Fruit fly (Drosophila melanogaster) whole organism, embryonic: ENCODE results near the gene Rdh.
A peak's percentile ranks its signal among the peaks of the same experiment; 100 is the strongest.

Experiments used
- Antp ChIP-seq: fragments of 200-800 bp; sonication (Bioruptor generic); optimal IDR thresholded peaks from 3 replicates; lab custom pipeline; 2016; ENCODE audit warnings: missing biosample characterization, missing genetic modification characterization
- Awh ChIP-seq: fragments of 200-800 bp; sonication (Bioruptor generic); IDR thresholded peaks from 2 replicates; pipeline ENCODE4, ENCODE4 v1.3.6; 2022; ENCODE audit warnings: missing biosample characterization, missing genetic modification characterization
- B-H2 ChIP-seq: fragments of 200-800 bp; sonication (Bioruptor generic); optimal IDR thresholded peaks from 2 replicates; lab custom pipeline; 2018; ENCODE audit warnings: missing biosample characterization, mild to moderate bottlenecking, missing genetic modification characterization
- CG10267 ChIP-seq: fragments of 200-800 bp; sonication (Bioruptor generic); optimal IDR thresholded peaks from 2 replicates; lab custom pipeline; 2018; ENCODE audit warnings: missing biosample characterization, mild to moderate bottlenecking, missing genetic modification characterization, moderate library complexity
- CG10565 ChIP-seq: fragments of 200-800 bp; sonication (Bioruptor generic); optimal IDR thresholded peaks from 3 replicates; lab custom pipeline; 2016; ENCODE audit warnings: missing biosample characterization, mild to moderate bottlenecking, missing genetic modification characterization
- CG10959 ChIP-seq: fragments of 200-800 bp; sonication (Bioruptor generic); IDR thresholded peaks from 2 replicates; pipeline ENCODE4 v1.3.6; 2022; ENCODE audit warnings: missing biosample characterization, missing genetic modification characterization
- CG11560 ChIP-seq: fragments of 200-800 bp; sonication (Bioruptor generic); IDR thresholded peaks from 3 replicates; pipeline ENCODE4 v1.3.6; 2022; ENCODE audit warnings: missing biosample characterization, missing genetic modification characterization
- CG1233 ChIP-seq: fragments of 200-800 bp; sonication (Bioruptor generic); optimal IDR thresholded peaks from 4 replicates; lab custom pipeline; 2018; ENCODE audit warnings: missing biosample characterization, mild to moderate bottlenecking, missing genetic modification characterization
- CG12391 ChIP-seq: fragments of 200-800 bp; sonication (Bioruptor generic); optimal IDR thresholded peaks from 3 replicates; lab custom pipeline; 2018; ENCODE audit warnings: missing biosample characterization, mild to moderate bottlenecking, missing genetic modification characterization, moderate library complexity
- CG12769 ChIP-seq: fragments of 200-800 bp; sonication (Bioruptor generic); optimal IDR thresholded peaks from 2 replicates; lab custom pipeline; 2019; ENCODE audit warnings: missing biosample characterization, mild to moderate bottlenecking, missing genetic modification characterization, moderate library complexity
- CG12942 ChIP-seq: fragments of 200-800 bp; sonication (Bioruptor generic); optimal IDR thresholded peaks from 3 replicates; lab custom pipeline; 2016; ENCODE audit warnings: missing biosample characterization, missing genetic modification characterization
- CG16779 ChIP-seq: fragments of 200-800 bp; sonication (Bioruptor generic); IDR thresholded peaks from 2 replicates; pipeline ENCODE4 v1.3.6; 2022; ENCODE audit warnings: missing biosample characterization, missing genetic modification characterization
- CG17568 ChIP-seq: fragments of 200-800 bp; sonication (Bioruptor generic); optimal IDR thresholded peaks from 2 replicates; lab custom pipeline; 2018; ENCODE audit warnings: missing biosample characterization, mild to moderate bottlenecking, missing genetic modification characterization, moderate library complexity
- CG31224 ChIP-seq: fragments of 200-800 bp; sonication (Bioruptor generic); IDR thresholded peaks from 2 replicates; pipeline ENCODE4 v1.3.6; 2022; ENCODE audit warnings: missing biosample characterization, missing genetic modification characterization
- CG5953 ChIP-seq: fragments of 200-800 bp; sonication (Bioruptor generic); IDR thresholded peaks from 2 replicates; pipeline ENCODE4 v1.3.6; 2022; ENCODE audit warnings: missing biosample characterization, missing genetic modification characterization
- CG6175 ChIP-seq: fragments of 200-800 bp; sonication (Bioruptor generic); IDR thresholded peaks from 3 replicates; pipeline ENCODE4 v1.3.6; 2022; ENCODE audit warnings: missing biosample characterization, missing genetic modification characterization
- CG9817 ChIP-seq: fragments of 200-800 bp; sonication (Bioruptor generic); optimal IDR thresholded peaks from 2 replicates; lab custom pipeline; 2018; ENCODE audit warnings: missing biosample characterization, mild to moderate bottlenecking, missing genetic modification characterization, moderate library complexity
- CTCF ChIP-seq: fragments of 200-800 bp; sonication (Bioruptor generic); optimal IDR thresholded peaks from 2 replicates; lab custom pipeline; 2017; ENCODE audit warnings: missing biosample characterization, mild to moderate bottlenecking, missing genetic modification characterization, moderate library complexity
- CoRest ChIP-seq: fragments of 200-800 bp; sonication (Bioruptor generic); optimal IDR thresholded peaks from 3 replicates; lab custom pipeline; 2018; ENCODE audit warnings: missing biosample characterization, mild to moderate bottlenecking, missing genetic modification characterization, moderate library complexity
- D ChIP-seq, 2 experiments: fragments of 200-800 bp in 1 of 2; fragments of >200 bp in 1 of 2; sonication (Bioruptor generic) in 1 of 2; optimal IDR thresholded peaks; 2 replicates in 1 of 2; 3 replicates in 1 of 2; lab custom pipeline; 2017; ENCODE audit warnings: mild to moderate bottlenecking in 1 of 2, missing biosample characterization in 1 of 2, missing genetic modification characterization in 1 of 2, missing genetic modification reagents in 1 of 2
- Dip3 ChIP-seq: fragments of 200-800 bp; sonication (Bioruptor generic); optimal IDR thresholded peaks from 3 replicates; lab custom pipeline; 2016; ENCODE audit warnings: missing biosample characterization, missing genetic modification characterization
- Dp ChIP-seq: fragments of 200-800 bp; sonication (Bioruptor generic); optimal IDR thresholded peaks from 2 replicates; lab custom pipeline; 2018; ENCODE audit warnings: missing biosample characterization, mild to moderate bottlenecking, missing genetic modification characterization, moderate library complexity
- Eip74EF ChIP-seq, 2 experiments: fragments of 200-800 bp in 1 of 2; fragments of >200 bp in 1 of 2; sonication (Bioruptor generic) in 1 of 2; optimal IDR thresholded peaks; 2 replicates each; lab custom pipeline; 2017 to 2019; ENCODE audit warnings: missing biosample characterization in 2 of 2, missing genetic modification characterization in 2 of 2, mild to moderate bottlenecking in 1 of 2, moderate library complexity in 1 of 2
- Elba2 ChIP-seq: fragments of 200-800 bp; sonication (Bioruptor generic); optimal IDR thresholded peaks from 3 replicates; lab custom pipeline; 2016; ENCODE audit warnings: missing biosample characterization, missing genetic modification characterization
- GATAe ChIP-seq: fragments of 200-800 bp; sonication (Bioruptor generic); conservative IDR thresholded peaks from 2 replicates; pipeline ENCODE4 v1.3.6; 2022; ENCODE audit warnings: missing biosample characterization, missing genetic modification characterization
- HHEX ChIP-seq: fragments of 200-800 bp; sonication (Bioruptor generic); optimal IDR thresholded peaks from 3 replicates; lab custom pipeline; 2017; ENCODE audit warnings: missing biosample characterization, mild to moderate bottlenecking, missing genetic modification characterization, missing genetic modification reagents
- HLH4C ChIP-seq: fragments of 200-800 bp; sonication (Bioruptor generic); IDR thresholded peaks from 3 replicates; pipeline ENCODE4 v1.3.6; 2022; ENCODE audit warnings: missing biosample characterization, missing genetic modification characterization; ENCODE audit not compliant: partially characterized antibody
- HLHmδ ChIP-seq: fragments of 200-800 bp; sonication (Bioruptor generic); optimal IDR thresholded peaks from 2 replicates; lab custom pipeline; 2018; ENCODE audit warnings: missing biosample characterization, mild to moderate bottlenecking, missing genetic modification characterization, moderate library complexity
- Hand ChIP-seq: fragments of 200-800 bp; sonication (Bioruptor generic); optimal IDR thresholded peaks from 2 replicates; lab custom pipeline; 2017; ENCODE audit warnings: mild to moderate bottlenecking, missing biosample characterization, missing genetic modification reagents, missing genetic modification characterization
- Mad ChIP-seq: fragments of 200-800 bp; sonication (Bioruptor generic); optimal IDR thresholded peaks from 2 replicates; lab custom pipeline; 2016; ENCODE audit warnings: missing biosample characterization, missing genetic modification characterization
- Meics ChIP-seq: fragments of 200-800 bp; sonication (Bioruptor generic); optimal IDR thresholded peaks from 2 replicates; lab custom pipeline; 2017; ENCODE audit warnings: missing biosample characterization, mild to moderate bottlenecking, missing genetic modification characterization
- Side ChIP-seq: fragments of 200-800 bp; sonication (Bioruptor generic); optimal IDR thresholded peaks from 2 replicates; lab custom pipeline; 2016; ENCODE audit warnings: missing biosample characterization, missing genetic modification characterization
- Spps ChIP-seq: fragments of 200-800 bp; sonication (Bioruptor generic); optimal IDR thresholded peaks from 2 replicates; lab custom pipeline; 2018; ENCODE audit warnings: missing biosample characterization, mild to moderate bottlenecking, missing genetic modification characterization
- Stat92E ChIP-seq, 3 experiments: fragments of >200 bp in 2 of 3; fragments of 200-800 bp in 1 of 3; sonication (Bioruptor generic) in 1 of 3; optimal IDR thresholded peaks; 2 replicates each; lab custom pipeline; 2017 to 2019; ENCODE audit warnings: missing biosample characterization in 3 of 3, missing genetic modification characterization in 3 of 3, mild to moderate bottlenecking in 1 of 3, moderate library complexity in 1 of 3
- Taf1 ChIP-seq: fragments of 200-800 bp; sonication (Bioruptor generic); IDR thresholded peaks from 2 replicates; pipeline ENCODE4 v1.3.6; 2022; ENCODE audit warnings: missing biosample characterization, missing genetic modification characterization
- Trl ChIP-seq, 3 experiments: fragments of >200 bp in 2 of 3; fragments of 200-800 bp in 1 of 3; sonication (Bioruptor generic) in 1 of 3; optimal IDR thresholded peaks; 2 replicates in 1 of 3; 3 replicates in 2 of 3; lab custom pipeline; 2016 to 2017; ENCODE audit warnings: missing biosample characterization in 1 of 3, missing genetic modification characterization in 1 of 3
- abd-A ChIP-seq: fragments of 200-800 bp; sonication (Bioruptor generic); optimal IDR thresholded peaks from 3 replicates; lab custom pipeline; 2019; ENCODE audit warnings: missing biosample characterization, mild to moderate bottlenecking, missing genetic modification characterization, moderate library complexity
- al ChIP-seq: fragments of 200-800 bp; sonication (Bioruptor generic); IDR thresholded peaks from 2 replicates; pipeline ENCODE4 v1.3.6; 2022; ENCODE audit warnings: missing biosample characterization, missing genetic modification characterization
- az2 ChIP-seq: fragments of 200-800 bp; sonication (Bioruptor generic); optimal IDR thresholded peaks from 3 replicates; lab custom pipeline; 2016; ENCODE audit warnings: missing biosample characterization, missing genetic modification characterization
- chn ChIP-seq: fragments of 200-800 bp; sonication (Bioruptor generic); optimal IDR thresholded peaks from 2 replicates; lab custom pipeline; 2016; ENCODE audit warnings: missing biosample characterization, missing genetic modification characterization
- dmrt11E ChIP-seq: fragments of 200-800 bp; sonication (Bioruptor generic); optimal IDR thresholded peaks from 3 replicates; lab custom pipeline; 2018; ENCODE audit warnings: missing biosample characterization, mild to moderate bottlenecking, missing genetic modification characterization, moderate library complexity
- dysf ChIP-seq: fragments of 200-800 bp; sonication (Bioruptor generic); IDR thresholded peaks from 3 replicates; pipeline ENCODE4 v1.3.6; 2022; ENCODE audit warnings: missing biosample characterization, missing genetic modification characterization
- emc ChIP-seq: fragments of 200-800 bp; sonication (Bioruptor generic); optimal IDR thresholded peaks from 2 replicates; lab custom pipeline; 2016; ENCODE audit warnings: missing biosample characterization, missing genetic modification characterization
- fd3F ChIP-seq: fragments of 200-800 bp; sonication (Bioruptor generic); optimal IDR thresholded peaks from 2 replicates; lab custom pipeline; 2018; ENCODE audit warnings: missing biosample characterization, mild to moderate bottlenecking, missing genetic modification characterization, moderate library complexity
- lbe ChIP-seq: fragments of 200-800 bp; sonication (Bioruptor generic); optimal IDR thresholded peaks from 2 replicates; lab custom pipeline; 2016; ENCODE audit warnings: missing biosample characterization, mild to moderate bottlenecking, missing genetic modification characterization
- lola ChIP-seq, 3 experiments: fragments of >200 bp in 2 of 3; fragments of 200-800 bp in 1 of 3; sonication (Bioruptor generic) in 1 of 3; optimal IDR thresholded peaks; 2 replicates each; lab custom pipeline; 2017 to 2019; ENCODE audit warnings: missing biosample characterization in 3 of 3, missing genetic modification characterization in 3 of 3, mild to moderate bottlenecking in 1 of 3, moderate library complexity in 1 of 3
- nom ChIP-seq: fragments of 200-800 bp; sonication (Bioruptor generic); optimal IDR thresholded peaks from 2 replicates; lab custom pipeline; 2017; ENCODE audit warnings: missing biosample characterization, missing genetic modification characterization, mild to moderate bottlenecking, moderate library complexity, missing genetic modification reagents
- run ChIP-seq: fragments of 200-800 bp; sonication (Bioruptor generic); optimal IDR thresholded peaks from 3 replicates; lab custom pipeline; 2018; ENCODE audit warnings: missing biosample characterization, mild to moderate bottlenecking, missing genetic modification characterization

Rdh gene

dm6 chr3L:3842981-3843701 is 17.9 kb downstream of the Rdh start (continued):
- no peak for TF ChIP-seq CG31224 (GFP tag; lab: Robert Waterston, UW)
- TF ChIP-seq emc: no peak
- no peak for TF ChIP-seq lbe
- TF ChIP-seq GATAe (GFP tag; lab: Robert Waterston, UW): no peak
- no peak for TF ChIP-seq Side
- no peak for TF ChIP-seq CG10565 (GFP tag; lab: Kevin White, UChicago)
- TF ChIP-seq CG11560 (tag; lab: Robert Waterston, UW): no peak
- TF ChIP-seq CG12942 (GFP tag; lab: Kevin White, UChicago): no peak
- no peak for TF ChIP-seq Trl (optimal IDR thresholded peaks at IDR 0.05; lab: Kevin White, UChicago)
- TF ChIP-seq Trl (GFP tag; optimal IDR thresholded peaks at IDR 0.05; lab: Kevin White, UChicago): no peak
- TF ChIP-seq Antp (GFP tag; lab: Kevin White, UChicago): no peak
- no peak for TF ChIP-seq CTCF (GFP tag; lab: Kevin White, UChicago)
- no peak for TF ChIP-seq dysf
- TF ChIP-seq Spps (tag; lab: Kevin White, UChicago): no peak
- no peak for TF ChIP-seq CG6175
- TF ChIP-seq HHEX (GFP tag; lab: Kevin White, UChicago): no peak
- no peak for TF ChIP-seq CG1233 (GFP tag; lab: Kevin White, UChicago)
- TF ChIP-seq Awh (GFP tag; lab: Robert Waterston, UW): peak; percentile 40; the same call in 1 of the 2 replicates
- TF ChIP-seq nom (GFP tag; lab: Kevin White, UChicago): no peak
- peak; percentile 10 for TF ChIP-seq CG12391 (tag; lab: Kevin White, UChicago)
- TF ChIP-seq chn (GFP tag; lab: Kevin White, UChicago): peak; percentile 35
- peak in 1 of 3 experiments; percentile 48 for TF ChIP-seq lola (GFP tag; optimal IDR thresholded peaks at IDR 0.05; lab: Kevin White, UChicago)
- TF ChIP-seq D (optimal IDR thresholded peaks at IDR 0.05; lab: Kevin White, UChicago): no peak
- TF ChIP-seq D (GFP tag; optimal IDR thresholded peaks at IDR 0.05; lab: Kevin White, UChicago): no peak
- no peak for TF ChIP-seq az2 (GFP tag; lab: Kevin White, UChicago)
- no peak for TF ChIP-seq Dp
- TF ChIP-seq B-H2 (GFP tag; lab: Kevin White, UChicago): no peak
- no peak for TF ChIP-seq fd3F (GFP tag; lab: Kevin White, UChicago)
- peak in 1 of 3 experiments; percentile 74 for TF ChIP-seq Stat92E (GFP tag; optimal IDR thresholded peaks at IDR 0.05; lab: Kevin White, UChicago)
- no peak for TF ChIP-seq CG17568 (GFP tag; lab: Kevin White, UChicago)
- TF ChIP-seq Elba2: no peak
- no peak for TF ChIP-seq CG5953
- TF ChIP-seq HLHmδ (GFP tag; lab: Kevin White, UChicago): no peak
- TF ChIP-seq run: no peak
- TF ChIP-seq Dip3 (GFP tag; lab: Kevin White, UChicago): no peak
- peak; percentile 60 for TF ChIP-seq dmrt11E (tag; lab: Kevin White, UChicago)
- no peak for TF ChIP-seq al
- no peak for TF ChIP-seq CG12769 (tag; lab: Kevin White, UChicago)
- TF ChIP-seq HLH4C (GFP tag; lab: Robert Waterston, UW): no peak
- no peak for TF ChIP-seq Eip74EF (GFP tag; optimal IDR thresholded peaks at IDR 0.05; lab: Kevin White, UChicago)
- no peak for TF ChIP-seq CG9817 (tag; lab: Kevin White, UChicago)
- TF ChIP-seq CG10959 (GFP tag; lab: Robert Waterston, UW): peak; percentile 68
- TF ChIP-seq CG16779: no peak
- TF ChIP-seq Hand (GFP tag; lab: Kevin White, UChicago): no peak
- no peak for TF ChIP-seq abd-A (tag; lab: Kevin White, UChicago)
- TF ChIP-seq CG10267 (tag; lab: Kevin White, UChicago): peak; percentile 24
- TF ChIP-seq Meics: no peak
- no peak for TF ChIP-seq Mad
- no peak for TF ChIP-seq Taf1 (GFP tag; lab: Robert Waterston, UW)
- TF ChIP-seq CoRest: no peak
